Worm (Caenorhabditis elegans): ENCODE results near the gene ttr-6.

ce11 chrX:6569624-6570023 lies 27.3 kb downstream of the ttr-6 start, which contains the start of gene dop-3:
- TF ChIP-seq hsf-1 (GFP tag; IDR thresholded peaks at IDR 0.05) = no peak
- TF ChIP-seq mes-4 (tag; optimal IDR thresholded peaks at IDR 0.05) = no peak
- TF ChIP-seq let-607 (tag; optimal IDR thresholded peaks at IDR 0.05) = no peak
- TF ChIP-seq Y67H2A.10 (GFP tag; conservative IDR thresholded peaks at IDR 0.05) = no peak
- TF ChIP-seq ztf-28 (GFP tag; IDR thresholded peaks at IDR 0.05) = no peak
- no peak for TF ChIP-seq pha-4 (tag; optimal IDR thresholded peaks at IDR 0.05)
- no peak for TF ChIP-seq F55B11.4 (tag; optimal IDR thresholded peaks at IDR 0.05; ENCODE audit: borderline replicate concordance, insufficient read depth)

Data from whole organism, young adult.